Worm (Caenorhabditis elegans) whole organism, L2 larva: Measurements from ENCODE around the gene col-96.

ENCODE experiments used
- C34F6.9 ChIP-seq: fragments of 150-350 bp; optimal IDR thresholded peaks from 2 replicates; lab custom pipeline; 2014; ENCODE audit warnings: missing biosample characterization, missing genetic modification characterization
- F13H6.1 ChIP-seq: sonication (generic microtip); optimal IDR thresholded peaks from 2 replicates; lab custom pipeline; 2016; ENCODE audit warnings: missing genetic modification characterization, missing compliant biosample characterization
- R02D3.7 ChIP-seq: fragments of 150-350 bp; optimal IDR thresholded peaks from 2 replicates; lab custom pipeline; 2014; ENCODE audit warnings: missing biosample characterization, missing genetic modification characterization
- Y55F3AM.14 ChIP-seq: fragments of 200-800 bp; sonication (Bioruptor generic); optimal IDR thresholded peaks from 2 replicates; lab custom pipeline; 2018; ENCODE audit warnings: mild to moderate bottlenecking, missing genetic modification characterization, missing compliant biosample characterization
- ZK546.5 ChIP-seq: sonication (generic microtip); optimal IDR thresholded peaks from 2 replicates; lab custom pipeline; 2017; ENCODE audit warnings: missing biosample characterization, missing genetic modification characterization
- alr-1 ChIP-seq: fragments of 150-350 bp; optimal IDR thresholded peaks from 2 replicates; lab custom pipeline; 2014; ENCODE audit warnings: missing biosample characterization, missing genetic modification characterization
- aly-2 ChIP-seq: fragments of 150-350 bp; optimal IDR thresholded peaks from 2 replicates; lab custom pipeline; 2014; ENCODE audit warnings: missing biosample characterization, missing genetic modification characterization
- ama-1 ChIP-seq: fragments of 150-350 bp; optimal IDR thresholded peaks from 2 replicates; lab custom pipeline; 2018; ENCODE audit warnings: inconsistent platforms
- blmp-1 ChIP-seq: sonication (generic microtip); optimal IDR thresholded peaks from 2 replicates; lab custom pipeline; 2017; ENCODE audit warnings: missing genetic modification characterization, mild to moderate bottlenecking, missing compliant biosample characterization, antibody characterized with exemption, moderate library complexity; ENCODE audit not compliant: insufficient read depth
- ceh-16 ChIP-seq: fragments of 150-350 bp; optimal IDR thresholded peaks from 2 replicates; lab custom pipeline; 2014; ENCODE audit warnings: missing biosample characterization, missing genetic modification characterization
- crh-2 ChIP-seq: sonication (generic microtip); optimal IDR thresholded peaks from 2 replicates; lab custom pipeline; 2017; ENCODE audit warnings: missing biosample characterization, missing genetic modification characterization
- egl-27 ChIP-seq: sonication (generic microtip); optimal IDR thresholded peaks from 3 replicates; lab custom pipeline; 2017; ENCODE audit warnings: missing biosample characterization, missing genetic modification reagents, missing genetic modification characterization
- elt-1 ChIP-seq: fragments of 150-350 bp; optimal IDR thresholded peaks from 2 replicates; lab custom pipeline; 2014; ENCODE audit warnings: missing biosample characterization, missing genetic modification characterization
- elt-3 ChIP-seq: sonication (generic microtip); optimal IDR thresholded peaks from 2 replicates; lab custom pipeline; 2017; ENCODE audit warnings: missing biosample characterization, missing genetic modification characterization
- fos-1 ChIP-seq: fragments of 150-350 bp; optimal IDR thresholded peaks from 2 replicates; lab custom pipeline; 2014; ENCODE audit warnings: missing biosample characterization, missing genetic modification characterization
- gmeb-1 ChIP-seq: fragments of 150-350 bp; optimal IDR thresholded peaks from 2 replicates; lab custom pipeline; 2014; ENCODE audit warnings: missing biosample characterization, missing genetic modification characterization
- lin-11 ChIP-seq: fragments of 150-350 bp; sonication (generic microtip); optimal IDR thresholded peaks from 2 replicates; lab custom pipeline; 2014; ENCODE audit warnings: missing biosample characterization, missing genetic modification characterization, inconsistent platforms, mixed read lengths
- lin-39 ChIP-seq: fragments of 150-350 bp; optimal IDR thresholded peaks from 2 replicates; lab custom pipeline; 2014; ENCODE audit warnings: missing biosample characterization, missing genetic modification reagents, missing genetic modification characterization
- lsy-2 ChIP-seq, 2 experiments: fragments of 150-350 bp in 1 of 2; sonication (generic microtip) in 1 of 2; optimal IDR thresholded peaks; 2 replicates each; lab custom pipeline; 2014 to 2017; ENCODE audit warnings: missing biosample characterization in 2 of 2, missing genetic modification characterization in 2 of 2
- mab-5 ChIP-seq: fragments of 150-350 bp; optimal IDR thresholded peaks from 2 replicates; lab custom pipeline; 2014; ENCODE audit warnings: missing biosample characterization, missing genetic modification characterization
- mbf-1 ChIP-seq: sonication (generic microtip); optimal IDR thresholded peaks from 2 replicates; lab custom pipeline; 2017; ENCODE audit warnings: missing biosample characterization, missing genetic modification characterization
- mdl-1 ChIP-seq, 2 experiments: fragments of 150-350 bp in 1 of 2; sonication (generic microtip) in 1 of 2; optimal IDR thresholded peaks; 2 replicates each; lab custom pipeline; 2017; ENCODE audit warnings: missing biosample characterization in 2 of 2, missing genetic modification characterization in 2 of 2
- nhr-10 ChIP-seq: sonication (generic microtip); optimal IDR thresholded peaks from 2 replicates; lab custom pipeline; 2017; ENCODE audit warnings: missing biosample characterization, missing genetic modification characterization
- nhr-11 ChIP-seq: fragments of 150-350 bp; optimal IDR thresholded peaks from 2 replicates; lab custom pipeline; 2014; ENCODE audit warnings: missing biosample characterization, missing genetic modification characterization
- nhr-12 ChIP-seq: fragments of 150-350 bp; optimal IDR thresholded peaks from 2 replicates; lab custom pipeline; 2014; ENCODE audit warnings: missing biosample characterization, missing genetic modification characterization
- nhr-23 ChIP-seq: fragments of 150-350 bp; optimal IDR thresholded peaks from 2 replicates; lab custom pipeline; 2014; ENCODE audit warnings: missing biosample characterization, missing genetic modification reagents, missing genetic modification characterization
- nhr-237 ChIP-seq: fragments of 150-350 bp; optimal IDR thresholded peaks from 2 replicates; lab custom pipeline; 2014; ENCODE audit warnings: missing biosample characterization, missing genetic modification characterization
- nhr-77 ChIP-seq: fragments of 150-350 bp; optimal IDR thresholded peaks from 2 replicates; lab custom pipeline; 2014; ENCODE audit warnings: missing biosample characterization, missing genetic modification characterization
- peb-1 ChIP-seq: fragments of 150-350 bp; optimal IDR thresholded peaks from 2 replicates; lab custom pipeline; 2014; ENCODE audit warnings: missing biosample characterization, missing genetic modification characterization
- sem-4 ChIP-seq: fragments of 150-350 bp; optimal IDR thresholded peaks from 2 replicates; lab custom pipeline; 2014; ENCODE audit warnings: missing biosample characterization, missing genetic modification reagents, missing genetic modification characterization
- skn-1 ChIP-seq: sonication (generic microtip); optimal IDR thresholded peaks from 2 replicates; lab custom pipeline; 2017; ENCODE audit warnings: missing biosample characterization, missing genetic modification characterization
- sma-3 ChIP-seq: sonication (generic microtip); optimal IDR thresholded peaks from 2 replicates; lab custom pipeline; 2016; ENCODE audit warnings: missing genetic modification reagents, missing genetic modification characterization, missing compliant biosample characterization
- sma-9 ChIP-seq, 2 experiments: fragments of 150-350 bp in 1 of 2; sonication (generic microtip) in 1 of 2; optimal IDR thresholded peaks; 2 replicates each; lab custom pipeline; 2014 to 2016; ENCODE audit warnings: missing genetic modification characterization in 2 of 2, mild to moderate bottlenecking in 1 of 2, missing biosample characterization in 1 of 2, missing compliant biosample characterization in 1 of 2, missing genetic modification reagents in 1 of 2, moderate library complexity in 1 of 2
- snpc-4 ChIP-seq: fragments of 150-350 bp; optimal IDR thresholded peaks from 2 replicates; lab custom pipeline; 2014; ENCODE audit warnings: missing biosample characterization, missing genetic modification characterization
- unc-55 ChIP-seq: fragments of 150-350 bp; sonication (generic microtip); optimal IDR thresholded peaks from 3 replicates; lab custom pipeline; 2014; ENCODE audit warnings: missing biosample characterization, missing genetic modification reagents, missing genetic modification characterization
- unc-62 ChIP-seq: fragments of 150-350 bp; optimal IDR thresholded peaks from 2 replicates; lab custom pipeline; 2014; ENCODE audit warnings: missing biosample characterization, missing genetic modification reagents, missing genetic modification characterization
- zag-1 ChIP-seq: fragments of 150-350 bp; optimal IDR thresholded peaks from 2 replicates; lab custom pipeline; 2014; ENCODE audit warnings: missing biosample characterization, missing genetic modification characterization
- ztf-1 ChIP-seq: fragments of 200-800 bp; sonication (Bioruptor generic); conservative IDR thresholded peaks from 2 replicates; pipeline ENCODE4 v1.3.6; 2022; ENCODE audit warnings: missing genetic modification characterization, missing compliant biosample characterization
- ztf-11 ChIP-seq: sonication (generic microtip); optimal IDR thresholded peaks from 2 replicates; lab custom pipeline; 2017; ENCODE audit warnings: missing biosample characterization, missing genetic modification characterization

col-96 gene

ce11 chrIII:11683790-11684189 lies 22.8 kb downstream of the col-96 start:
- no peak for TF ChIP-seq ZK546.5 (tag; lab: Kevin White, UChicago)
- no peak for TF ChIP-seq lin-11 (tag; lab: Kevin White, UChicago)
- no peak for TF ChIP-seq ztf-1 (GFP tag; lab: Robert Waterston, UW)
- TF ChIP-seq mab-5 (tag; lab: Kevin White, UChicago), result no peak
- TF ChIP-seq egl-27, result no peak
- TF ChIP-seq nhr-12 (tag; lab: Kevin White, UChicago), result no peak

- TF ChIP-seq nhr-237 (tag; lab: Kevin White, UChicago), result no peak
- no peak for TF ChIP-seq unc-55 (GFP tag; lab: Kevin White, UChicago)
- no peak for TF ChIP-seq mdl-1 (tag; optimal IDR thresholded peaks at IDR 0.05; lab: Kevin White, UChicago)
- no peak for TF ChIP-seq F13H6.1 (tag; lab: Kevin White, UChicago)
- TF ChIP-seq nhr-77, result no peak
- no peak for TF ChIP-seq lin-11 (tag; lab: Kevin White, UChicago)
- no peak for TF ChIP-seq sem-4 (tag; lab: Kevin White, UChicago)
- TF ChIP-seq R02D3.7 (tag; lab: Kevin White, UChicago), result no peak
- no peak for TF ChIP-seq elt-1 (tag; lab: Kevin White, UChicago)
- no peak for TF ChIP-seq sma-9 (GFP tag; optimal IDR thresholded peaks at IDR 0.05; lab: Kevin White, UChicago)
- no peak for TF ChIP-seq sma-9 (tag; optimal IDR thresholded peaks at IDR 0.05; lab: Kevin White, UChicago)
- no peak for TF ChIP-seq unc-62
- no peak for TF ChIP-seq skn-1
- no peak for TF ChIP-seq nhr-10 (tag; lab: Kevin White, UChicago)
- no peak for TF ChIP-seq alr-1 (tag; lab: Kevin White, UChicago)
- no peak for TF ChIP-seq lsy-2 (tag; optimal IDR thresholded peaks at IDR 0.05; lab: Kevin White, UChicago)
Measured at ce11 chrIII:11683038-11683437, 23.5 kb downstream of the col-96 start.

- TF ChIP-seq nhr-23 (tag; lab: Kevin White, UChicago) (no peak), alr-1 (tag; lab: Kevin White, UChicago) (no peak), R02D3.7 (tag; lab: Kevin White, UChicago) (no peak), crh-2 (tag; lab: Kevin White, UChicago) (no peak), lin-39 (tag; lab: Kevin White, UChicago) (no peak), blmp-1 (tag; lab: Kevin White, UChicago) (no peak), aly-2 (tag; lab: Kevin White, UChicago) (no peak), sma-3 (GFP tag; lab: Kevin White, UChicago) (no peak)
- TF ChIP-seq, all 48 proteins: peak for 0
Measured at ce11 chrIII:11681461-11682014, 25.0 kb downstream of the col-96 start.

ce11 chrIII:11680514-11680913 lies 26.1 kb downstream of the col-96 start:
- TF ChIP-seq alr-1 (tag; lab: Kevin White, UChicago) (no peak), ztf-11 (no peak), ama-1 (no peak), lsy-2 (tag; optimal IDR thresholded peaks at IDR 0.05; lab: Kevin White, UChicago) (no peak), unc-62 (no peak), mbf-1 (tag; lab: Kevin White, UChicago) (no peak), nhr-11 (no peak), lin-39 (tag; lab: Kevin White, UChicago) (no peak), blmp-1 (tag; lab: Kevin White, UChicago) (no peak), aly-2 (tag; lab: Kevin White, UChicago) (no peak), R02D3.7 (tag; lab: Kevin White, UChicago) (no peak)

- TF ChIP-seq nhr-237 (tag; lab: Kevin White, UChicago) (no peak), snpc-4 (tag; lab: Kevin White, UChicago) (no peak), ztf-11 (no peak), elt-3 (tag; lab: Kevin White, UChicago) (no peak), fos-1 (tag; lab: Kevin White, UChicago) (no peak), ceh-16 (tag; lab: Kevin White, UChicago) (no peak), blmp-1 (tag; lab: Kevin White, UChicago) (no peak), skn-1 (no peak), ZK546.5 (tag; lab: Kevin White, UChicago) (no peak), lsy-2 (tag; optimal IDR thresholded peaks at IDR 0.05; lab: Kevin White, UChicago) (no peak), Y55F3AM.14 (GFP tag; lab: Kevin White, UChicago) (no peak), gmeb-1 (no peak), sma-3 (GFP tag; lab: Kevin White, UChicago) (no peak), ama-1 (no peak), sem-4 (tag; lab: Kevin White, UChicago) (no peak), zag-1 (tag; lab: Kevin White, UChicago) (no peak), unc-62 (no peak), C34F6.9 (tag; lab: Kevin White, UChicago) (no peak), peb-1 (no peak)
- TF ChIP-seq, all 48 proteins: peak for 0
Measured at ce11 chrIII:11669008-11669407, 37.6 kb downstream of the col-96 start.
